Fruit fly (Drosophila melanogaster) whole organism, prepupa: ENCODE results near the gene Rtel1.

Experiments
- CG10669 ChIP-seq: fragments of 200-800 bp; sonication (Bioruptor generic); optimal IDR thresholded peaks from 3 replicates; lab custom pipeline; 2018; ENCODE audit warnings: missing biosample characterization, mild to moderate bottlenecking, missing genetic modification characterization, moderate library complexity
- CG1621 ChIP-seq: fragments of 200-800 bp; sonication (Bioruptor generic); optimal IDR thresholded peaks from 3 replicates; lab custom pipeline; 2018; ENCODE audit warnings: missing biosample characterization, mild to moderate bottlenecking, missing genetic modification characterization
- CG6163 ChIP-seq: fragments of 200-800 bp; sonication (Bioruptor generic); IDR thresholded peaks from 3 replicates; pipeline ENCODE4 v1.3.6; 2022; ENCODE audit warnings: missing biosample characterization, missing genetic modification characterization
- CG6792 ChIP-seq: fragments of 200-800 bp; sonication (Bioruptor generic); optimal IDR thresholded peaks from 3 replicates; lab custom pipeline; 2016; ENCODE audit warnings: missing biosample characterization, missing genetic modification characterization
- CG8319 ChIP-seq: fragments of 200-800 bp; sonication (Bioruptor generic); optimal IDR thresholded peaks from 3 replicates; lab custom pipeline; 2016; ENCODE audit warnings: missing biosample characterization, missing genetic modification characterization
- Eip78C ChIP-seq: fragments of 200-800 bp; sonication (Bioruptor generic); peaks from one replicate; lab custom pipeline; 2016; ENCODE audit warnings: missing biosample characterization, missing genetic modification characterization
- Eip93F ChIP-seq: fragments of 200-800 bp; sonication (Bioruptor generic); optimal IDR thresholded peaks from 2 replicates; lab custom pipeline; 2016; ENCODE audit warnings: missing biosample characterization, mild to moderate bottlenecking, missing genetic modification characterization
- Gug ChIP-seq: fragments of 200-800 bp; sonication (Bioruptor generic); IDR thresholded peaks from 2 replicates; pipeline ENCODE4 v1.3.6; 2022; ENCODE audit warnings: missing biosample characterization, missing genetic modification characterization
- Met ChIP-seq: fragments of 200-800 bp; sonication (Bioruptor generic); optimal IDR thresholded peaks from 3 replicates; lab custom pipeline; 2016; ENCODE audit warnings: missing biosample characterization, missing genetic modification characterization
- Sox102F ChIP-seq: fragments of 200-800 bp; sonication (Bioruptor generic); optimal IDR thresholded peaks from 2 replicates; lab custom pipeline; 2016; ENCODE audit warnings: missing biosample characterization, mild to moderate bottlenecking, missing genetic modification characterization
- Sox14 ChIP-seq: fragments of 200-800 bp; sonication (Bioruptor generic); optimal IDR thresholded peaks from 3 replicates; lab custom pipeline; 2016; ENCODE audit warnings: missing biosample characterization, missing genetic modification characterization
- esn ChIP-seq: fragments of 200-800 bp; sonication (Bioruptor generic); optimal IDR thresholded peaks from 2 replicates; lab custom pipeline; 2016; ENCODE audit warnings: missing biosample characterization, mild to moderate bottlenecking, missing genetic modification characterization, moderate library complexity
- topi ChIP-seq: fragments of 200-800 bp; sonication (Bioruptor generic); optimal IDR thresholded peaks from 3 replicates; lab custom pipeline; 2016; ENCODE audit warnings: missing biosample characterization, missing genetic modification characterization
- vri ChIP-seq: fragments of 200-800 bp; sonication (Bioruptor generic); optimal IDR thresholded peaks from 3 replicates; lab custom pipeline; 2016; ENCODE audit warnings: missing biosample characterization, mild to moderate bottlenecking, missing genetic modification characterization

- peak; percentile 49 for TF ChIP-seq CG6792 (GFP tag; lab: Kevin White, UChicago)
- TF ChIP-seq CG1621 (tag; lab: Kevin White, UChicago) = peak; percentile 55
- no peak for TF ChIP-seq Eip93F
- TF ChIP-seq Eip78C (GFP tag; lab: Kevin White, UChicago) = peak; percentile 88
- peak; percentile 76 for TF ChIP-seq CG10669 (GFP tag; lab: Kevin White, UChicago)
- no peak for TF ChIP-seq vri (GFP tag; lab: Kevin White, UChicago)
- peak; percentile 90 for TF ChIP-seq Gug (GFP tag; lab: Robert Waterston, UW)
- no peak for TF ChIP-seq esn (GFP tag; lab: Kevin White, UChicago)
- TF ChIP-seq CG6163 = peak; percentile 94
- peak; percentile 32 for TF ChIP-seq Met (GFP tag; lab: Kevin White, UChicago)
- TF ChIP-seq topi (GFP tag; lab: Kevin White, UChicago) = peak; percentile 33
- no peak for TF ChIP-seq Sox102F (GFP tag; lab: Kevin White, UChicago)
- peak; percentile 16 for TF ChIP-seq Sox14 (GFP tag; lab: Kevin White, UChicago)
- no peak for TF ChIP-seq CG8319 (GFP tag; lab: Kevin White, UChicago)
Measured at dm6 chrX:5705899-5706312, 41.6 kb upstream of the Rtel1 start.
